Worm (Caenorhabditis elegans): ENCODE measurements around the gene gem-4.
A peak's percentile ranks its signal among the peaks of the same experiment; 100 is the strongest.

gem-4 gene

DNA sequence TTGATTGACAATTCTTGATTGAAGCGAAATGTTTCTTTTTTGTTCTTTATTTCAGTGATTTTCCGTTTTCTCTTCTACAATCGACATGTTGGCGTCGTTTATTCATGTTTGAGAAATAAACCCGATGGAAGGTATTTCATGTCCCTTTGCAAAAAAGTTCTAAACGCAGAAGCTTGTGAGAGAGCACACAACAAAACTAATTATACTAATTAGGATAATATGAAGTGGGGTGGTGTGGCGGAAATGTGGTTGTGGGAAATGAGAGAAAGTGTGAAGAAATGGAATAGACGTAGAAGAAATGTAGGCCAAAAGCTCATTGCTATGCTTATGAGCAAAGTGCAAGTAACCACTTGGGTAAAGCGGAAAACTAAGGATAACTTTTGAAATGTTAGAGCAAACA, 37.4 kb downstream of the gem-4 start:
- TF ChIP-seq lin-14 (GFP tag; optimal IDR thresholded peaks at IDR 0.05): peak; percentile 31
- TF ChIP-seq ceh-8 (GFP tag; optimal IDR thresholded peaks at IDR 0.05): peak; percentile 26
- TF ChIP-seq hlh-17 (GFP tag; optimal IDR thresholded peaks at IDR 0.05; ENCODE audit: borderline replicate concordance): no peak
- TF ChIP-seq fkh-10 (GFP tag; optimal IDR thresholded peaks at IDR 0.05): no peak
- no peak for TF ChIP-seq efl-3 (GFP tag; optimal IDR thresholded peaks at IDR 0.05)
- peak; percentile 82 for TF ChIP-seq dsc-1 (tag; optimal IDR thresholded peaks at IDR 0.05)

DNA sequence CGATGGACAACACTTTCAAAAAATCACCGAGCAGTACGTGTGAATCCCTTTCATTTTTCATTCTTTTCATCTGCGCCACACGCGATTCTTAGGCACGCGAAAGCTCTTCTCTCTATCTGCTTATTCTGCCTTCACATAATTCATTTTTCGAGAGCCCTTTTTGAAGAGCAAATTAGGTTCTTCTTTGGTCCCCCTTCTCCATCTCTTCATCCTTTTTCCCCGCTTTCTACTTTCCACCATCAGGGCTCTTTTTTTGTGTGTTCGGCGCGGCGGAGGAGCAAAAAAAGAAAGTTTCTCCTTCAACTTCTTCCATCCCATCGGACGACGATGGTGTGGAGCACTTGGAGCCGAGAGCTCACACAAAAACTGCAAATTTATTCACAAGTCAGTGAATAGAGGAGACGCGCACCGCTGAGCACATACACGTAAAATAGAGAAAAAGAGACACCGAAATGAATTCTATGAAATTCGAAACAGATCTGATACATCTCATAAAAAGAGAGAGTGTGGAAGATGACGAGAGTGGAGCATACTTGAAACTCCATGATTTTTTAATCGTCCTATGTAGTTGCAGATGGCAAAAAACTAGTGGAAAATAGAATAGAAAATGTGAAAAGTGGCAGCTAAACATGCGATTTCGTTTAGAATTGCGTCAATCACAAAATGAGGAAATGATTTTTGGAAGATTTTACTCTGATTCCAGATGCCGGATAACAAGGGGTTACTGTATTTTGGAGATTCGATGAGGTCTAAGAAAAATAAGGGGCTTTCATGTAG, 39.8 kb downstream of the gem-4 start:
- no peak for TF ChIP-seq ama-1 (optimal IDR thresholded peaks at IDR 0.05)
- TF ChIP-seq dsc-1 (tag; optimal IDR thresholded peaks at IDR 0.05): peak; percentile 98
- no peak for TF ChIP-seq mep-1 (tag; optimal IDR thresholded peaks at IDR 0.05)
- TF ChIP-seq fkh-4 (tag; optimal IDR thresholded peaks at IDR 0.05; ENCODE audit: borderline replicate concordance): peak; percentile 90
- no peak for TF ChIP-seq ceh-90 (tag; optimal IDR thresholded peaks at IDR 0.05)
- TF ChIP-seq nhr-12 (tag; optimal IDR thresholded peaks at IDR 0.05): no peak
- no peak for TF ChIP-seq nhr-71 (tag; optimal IDR thresholded peaks at IDR 0.05)
- TF ChIP-seq hlh-4 (tag; optimal IDR thresholded peaks at IDR 0.05): no peak
- no peak for TF ChIP-seq sox-4 (tag; optimal IDR thresholded peaks at IDR 0.05)
- no peak for TF ChIP-seq mef-2 (tag; optimal IDR thresholded peaks at IDR 0.05)
- no peak for TF ChIP-seq skn-1 (tag; optimal IDR thresholded peaks at IDR 0.05)
- TF ChIP-seq tlp-1 (tag; optimal IDR thresholded peaks at IDR 0.05): no peak
- TF ChIP-seq nhr-84 (tag; optimal IDR thresholded peaks at IDR 0.05): no peak
- TF ChIP-seq nhr-77 (tag; optimal IDR thresholded peaks at IDR 0.05): no peak
- no peak for TF ChIP-seq xbp-1 (tag; optimal IDR thresholded peaks at IDR 0.05)
- TF ChIP-seq fkh-10 (GFP tag; optimal IDR thresholded peaks at IDR 0.05): peak; percentile 76
- TF ChIP-seq rnt-1 (tag; optimal IDR thresholded peaks at IDR 0.05): no peak
- TF ChIP-seq vab-15 (tag; optimal IDR thresholded peaks at IDR 0.05): no peak
- TF ChIP-seq nhr-237 (tag; optimal IDR thresholded peaks at IDR 0.05): no peak
- no peak for TF ChIP-seq lir-3 (tag; optimal IDR thresholded peaks at IDR 0.05; ENCODE audit: poor library complexity)
- no peak for TF ChIP-seq ztf-11 (tag; optimal IDR thresholded peaks at IDR 0.05)
- TF ChIP-seq ceh-82 (tag; optimal IDR thresholded peaks at IDR 0.05): no peak
- TF ChIP-seq nhr-76 (tag; optimal IDR thresholded peaks at IDR 0.05): no peak
- TF ChIP-seq grh-1 (GFP tag; IDR thresholded peaks at IDR 0.05): no peak
- TF ChIP-seq pag-3 (tag; optimal IDR thresholded peaks at IDR 0.05; ENCODE audit: borderline replicate concordance, insufficient read depth): no peak
- TF ChIP-seq aly-2 (tag; optimal IDR thresholded peaks at IDR 0.05): no peak
- TF ChIP-seq lin-35 (GFP tag; optimal IDR thresholded peaks at IDR 0.05): no peak
- TF ChIP-seq lin-14 (GFP tag; optimal IDR thresholded peaks at IDR 0.05): peak; percentile 58
- TF ChIP-seq egl-13 (tag; optimal IDR thresholded peaks at IDR 0.05): peak; percentile 16
- TF ChIP-seq unc-62 (GFP tag; optimal IDR thresholded peaks at IDR 0.05): no peak
- no peak for TF ChIP-seq elt-3 (tag; optimal IDR thresholded peaks at IDR 0.05)
- TF ChIP-seq hlh-17 (GFP tag; optimal IDR thresholded peaks at IDR 0.05; ENCODE audit: borderline replicate concordance): no peak
- TF ChIP-seq nhr-85 (tag): no peak
- TF ChIP-seq lsy-2 (tag; optimal IDR thresholded peaks at IDR 0.05): no peak
- TF ChIP-seq blmp-1 (tag; optimal IDR thresholded peaks at IDR 0.05): no peak
- TF ChIP-seq lin-13 (GFP tag; optimal IDR thresholded peaks at IDR 0.05): no peak
- no peak for TF ChIP-seq efl-1 (optimal IDR thresholded peaks at IDR 0.05)
- no peak for TF ChIP-seq efl-1 (GFP tag; optimal IDR thresholded peaks at IDR 0.05 in 1 of 2)
- no peak for TF ChIP-seq C34B4.2 (tag; optimal IDR thresholded peaks at IDR 0.05)
- TF ChIP-seq ces-1 (GFP tag; optimal IDR thresholded peaks at IDR 0.05): peak; percentile 11
- no peak for TF ChIP-seq sup-37 (GFP tag; optimal IDR thresholded peaks at IDR 0.05)
- no peak for TF ChIP-seq C16A3.4 (tag; optimal IDR thresholded peaks at IDR 0.05)
- TF ChIP-seq mab-9 (GFP tag; IDR thresholded peaks at IDR 0.05): no peak
- TF ChIP-seq tbx-2 (tag; optimal IDR thresholded peaks at IDR 0.05): no peak
- TF ChIP-seq snpc-4 (tag; optimal IDR thresholded peaks at IDR 0.05): no peak
- TF ChIP-seq ets-5 (GFP tag; IDR thresholded peaks at IDR 0.05): no peak
- TF ChIP-seq dpl-1 (GFP tag; optimal IDR thresholded peaks at IDR 0.05): no peak
- TF ChIP-seq jun-1 (tag; optimal IDR thresholded peaks at IDR 0.05): no peak

Data from whole organism, L1 larva.